Fruit fly (Drosophila melanogaster) whole organism, embryonic: ENCODE results near the gene beag.

ENCODE experiments used
- Aef1 ChIP-seq: fragments of 200-800 bp; sonication (Bioruptor generic); IDR thresholded peaks from 3 replicates; pipeline ENCODE4 v1.3.6; 2022; ENCODE audit warnings: missing biosample characterization, missing genetic modification characterization
- CG10267 ChIP-seq: fragments of 200-800 bp; sonication (Bioruptor generic); optimal IDR thresholded peaks from 2 replicates; lab custom pipeline; 2018; ENCODE audit warnings: missing biosample characterization, mild to moderate bottlenecking, missing genetic modification characterization, moderate library complexity
- CG11560 ChIP-seq: fragments of 200-800 bp; sonication (Bioruptor generic); IDR thresholded peaks from 3 replicates; pipeline ENCODE4 v1.3.6; 2022; ENCODE audit warnings: missing biosample characterization, missing genetic modification characterization
- CG12155 ChIP-seq: fragments of 200-800 bp; sonication (Bioruptor generic); optimal IDR thresholded peaks from 3 replicates; lab custom pipeline; 2016; ENCODE audit warnings: missing biosample characterization, missing genetic modification characterization
- CG13123 ChIP-seq: fragments of 200-800 bp; sonication (Bioruptor generic); optimal IDR thresholded peaks from 2 replicates; lab custom pipeline; 2016; ENCODE audit warnings: missing biosample characterization, missing genetic modification characterization
- CG13287 ChIP-seq: fragments of 200-800 bp; sonication (Bioruptor generic); IDR thresholded peaks from 2 replicates; pipeline ENCODE4 v1.3.6; 2022; ENCODE audit warnings: missing biosample characterization, missing genetic modification characterization; ENCODE audit not compliant: partially characterized antibody
- CG13296 ChIP-seq: fragments of 200-800 bp; sonication (Bioruptor generic); optimal IDR thresholded peaks from 3 replicates; lab custom pipeline; 2018; ENCODE audit warnings: missing biosample characterization, mild to moderate bottlenecking, missing genetic modification characterization
- CG13624 ChIP-seq: fragments of 200-800 bp; sonication (Bioruptor generic); optimal IDR thresholded peaks from 2 replicates; lab custom pipeline; 2016; ENCODE audit warnings: missing biosample characterization, missing genetic modification characterization
- CG14014 ChIP-seq: fragments of 200-800 bp; sonication (Bioruptor generic); IDR thresholded peaks from 2 replicates; pipeline ENCODE4 v1.3.6; 2022; ENCODE audit warnings: missing biosample characterization, missing genetic modification characterization
- CG14667 ChIP-seq: fragments of 200-800 bp; sonication (Bioruptor generic); IDR thresholded peaks from 2 replicates; pipeline ENCODE4 v1.3.6; 2022; ENCODE audit warnings: missing biosample characterization, missing genetic modification characterization
- CG17328 ChIP-seq: fragments of 200-800 bp; sonication (Bioruptor generic); IDR thresholded peaks from 2 replicates; pipeline ENCODE4 v1.3.6; 2022; ENCODE audit warnings: missing biosample characterization, missing genetic modification characterization
- CG17361 ChIP-seq: fragments of 200-800 bp; sonication (Bioruptor generic); IDR thresholded peaks from 3 replicates; pipeline ENCODE4 v1.3.6; 2022; ENCODE audit warnings: missing biosample characterization, missing genetic modification characterization
- CG17385 ChIP-seq: fragments of 200-800 bp; sonication (Bioruptor generic); optimal IDR thresholded peaks from 3 replicates; lab custom pipeline; 2018; ENCODE audit warnings: missing biosample characterization, mild to moderate bottlenecking, missing genetic modification characterization
- CG17802 ChIP-seq: fragments of 200-800 bp; sonication (Bioruptor generic); optimal IDR thresholded peaks from 2 replicates; lab custom pipeline; 2018; ENCODE audit warnings: missing biosample characterization, mild to moderate bottlenecking, missing genetic modification characterization, moderate library complexity
- CG2116 ChIP-seq: fragments of 200-800 bp; sonication (Bioruptor generic); optimal IDR thresholded peaks from 3 replicates; lab custom pipeline; 2018; ENCODE audit warnings: missing biosample characterization, mild to moderate bottlenecking, missing genetic modification characterization
- CG30020 ChIP-seq: fragments of 200-800 bp; optimal IDR thresholded peaks from 2 replicates; lab custom pipeline; 2019; ENCODE audit warnings: missing biosample characterization, mild to moderate bottlenecking, missing genetic modification characterization, moderate library complexity
- CG3065 ChIP-seq: fragments of 200-800 bp; sonication (Bioruptor generic); optimal IDR thresholded peaks from 2 replicates; lab custom pipeline; 2016; ENCODE audit warnings: missing biosample characterization, missing genetic modification characterization
- CG3163 ChIP-seq: fragments of 200-800 bp; sonication (Bioruptor generic); optimal IDR thresholded peaks from 3 replicates; lab custom pipeline; 2016; ENCODE audit warnings: missing biosample characterization, missing genetic modification characterization
- CG3995 ChIP-seq: fragments of 200-800 bp; sonication (Bioruptor generic); optimal IDR thresholded peaks from 3 replicates; lab custom pipeline; 2016; ENCODE audit warnings: missing biosample characterization, missing genetic modification characterization
- CG6683 ChIP-seq: fragments of 200-800 bp; sonication (Bioruptor generic); optimal IDR thresholded peaks from 2 replicates; lab custom pipeline; 2017; ENCODE audit warnings: missing biosample characterization, mild to moderate bottlenecking, missing genetic modification characterization, missing genetic modification reagents
- CG7745 ChIP-seq: fragments of 200-800 bp; sonication (Bioruptor generic); optimal IDR thresholded peaks from 2 replicates; lab custom pipeline; 2018; ENCODE audit warnings: missing biosample characterization, mild to moderate bottlenecking, missing genetic modification characterization, moderate library complexity
- CG9215 ChIP-seq: fragments of 200-800 bp; sonication (Bioruptor generic); IDR thresholded peaks from 2 replicates; pipeline ENCODE4 v1.3.6; 2022; ENCODE audit warnings: missing biosample characterization, missing genetic modification characterization
- ERR ChIP-seq: fragments of 200-800 bp; sonication (Bioruptor generic); optimal IDR thresholded peaks from 2 replicates; lab custom pipeline; 2016; ENCODE audit warnings: missing biosample characterization, missing genetic modification characterization
- HHEX ChIP-seq: fragments of 200-800 bp; sonication (Bioruptor generic); optimal IDR thresholded peaks from 3 replicates; lab custom pipeline; 2017; ENCODE audit warnings: missing biosample characterization, mild to moderate bottlenecking, missing genetic modification characterization, missing genetic modification reagents
- HmgD ChIP-seq: fragments of 200-800 bp; sonication (Bioruptor generic); optimal IDR thresholded peaks from 3 replicates; lab custom pipeline; 2016; ENCODE audit warnings: missing biosample characterization, missing genetic modification characterization
- MTF-1 ChIP-seq: fragments of 200-800 bp; sonication (Bioruptor generic); optimal IDR thresholded peaks from 2 replicates; lab custom pipeline; 2018; ENCODE audit warnings: missing biosample characterization, mild to moderate bottlenecking, missing genetic modification characterization, borderline replicate concordance
- NC2α ChIP-seq: fragments of 200-800 bp; sonication (Bioruptor generic); optimal IDR thresholded peaks from 2 replicates; lab custom pipeline; 2016; ENCODE audit warnings: missing biosample characterization, missing genetic modification characterization
- Oaz ChIP-seq: fragments of 200-800 bp; sonication (Bioruptor generic); IDR thresholded peaks from 2 replicates; pipeline ENCODE4 v1.3.6; 2022; ENCODE audit warnings: missing biosample characterization, missing genetic modification characterization
- Sin3A ChIP-seq: fragments of >200 bp; optimal IDR thresholded peaks from 2 replicates; lab custom pipeline; 2018
- Stat92E ChIP-seq, 3 experiments: fragments of >200 bp in 2 of 3; fragments of 200-800 bp in 1 of 3; sonication (Bioruptor generic) in 1 of 3; optimal IDR thresholded peaks; 2 replicates each; lab custom pipeline; 2017 to 2019; ENCODE audit warnings: missing biosample characterization in 3 of 3, missing genetic modification characterization in 3 of 3, mild to moderate bottlenecking in 1 of 3, moderate library complexity in 1 of 3
- Xrp1 ChIP-seq: fragments of 200-800 bp; sonication (Bioruptor generic); IDR thresholded peaks from 2 replicates; pipeline ENCODE4 v1.3.6; 2022; ENCODE audit warnings: missing biosample characterization, missing genetic modification characterization
- YL-1 ChIP-seq: fragments of 200-800 bp; sonication (Bioruptor generic); optimal IDR thresholded peaks from 3 replicates; lab custom pipeline; 2017; ENCODE audit warnings: missing biosample characterization, mild to moderate bottlenecking, missing genetic modification characterization
- cad ChIP-seq: fragments of >200 bp; optimal IDR thresholded peaks from 2 replicates; lab custom pipeline; 2017; ENCODE audit warnings: missing biosample characterization, missing genetic modification characterization
- cg ChIP-seq: fragments of 200-800 bp; sonication (Bioruptor generic); optimal IDR thresholded peaks from 3 replicates; lab custom pipeline; 2019; ENCODE audit warnings: missing biosample characterization, mild to moderate bottlenecking, missing genetic modification characterization, moderate library complexity
- hkb ChIP-seq, 2 experiments: fragments of 200-800 bp in 1 of 2; fragments of >200 bp in 1 of 2; sonication (Bioruptor generic) in 1 of 2; IDR thresholded peaks in 1 of 2; optimal IDR thresholded peaks in 1 of 2; 2 replicates each; pipeline versions ENCODE4 v1.3.6 to Lab custom; 2017 to 2022; ENCODE audit warnings: missing biosample characterization in 1 of 2, missing genetic modification characterization in 1 of 2
- ind ChIP-seq: fragments of 200-800 bp; sonication (Bioruptor generic); optimal IDR thresholded peaks from 3 replicates; lab custom pipeline; 2016; ENCODE audit warnings: missing biosample characterization, missing genetic modification characterization
- inv ChIP-seq: fragments of 200-800 bp; sonication (Bioruptor generic); IDR thresholded peaks from 2 replicates; pipeline ENCODE4 v1.3.6; 2022; ENCODE audit warnings: missing biosample characterization, missing genetic modification characterization; ENCODE audit not compliant: partially characterized antibody
- jigr1 ChIP-seq: fragments of 200-800 bp; sonication (Bioruptor generic); IDR thresholded peaks from 3 replicates; pipeline ENCODE4 v1.3.6; 2022; ENCODE audit warnings: missing biosample characterization, missing genetic modification characterization
- maf-S ChIP-seq: fragments of 200-800 bp; sonication (Bioruptor generic); optimal IDR thresholded peaks from 2 replicates; lab custom pipeline; 2016; ENCODE audit warnings: missing biosample characterization, missing genetic modification characterization
- nmo ChIP-seq: fragments of 200-800 bp; sonication (Bioruptor generic); optimal IDR thresholded peaks from 2 replicates; lab custom pipeline; 2018; ENCODE audit warnings: missing biosample characterization, mild to moderate bottlenecking, missing genetic modification characterization, moderate library complexity
- p53 ChIP-seq: fragments of 200-800 bp; sonication (Bioruptor generic); optimal IDR thresholded peaks from 2 replicates; lab custom pipeline; 2016; ENCODE audit warnings: missing biosample characterization, missing genetic modification characterization
- peb ChIP-seq: fragments of 200-800 bp; sonication (Bioruptor generic); IDR thresholded peaks from 2 replicates; pipeline ENCODE4 v1.3.6; 2022; ENCODE audit warnings: missing biosample characterization, missing genetic modification characterization
- pho ChIP-seq: fragments of 200-800 bp; sonication (Bioruptor generic); optimal IDR thresholded peaks from 2 replicates; lab custom pipeline; 2016; ENCODE audit warnings: missing biosample characterization, missing genetic modification characterization
- ro ChIP-seq: fragments of 200-800 bp; sonication (Bioruptor generic); IDR thresholded peaks from 2 replicates; pipeline ENCODE4 v1.3.6; 2022; ENCODE audit warnings: missing biosample characterization, missing genetic modification characterization
- sens ChIP-seq: fragments of 200-800 bp; sonication (Bioruptor generic); peaks from one replicate; lab custom pipeline; 2016; ENCODE audit warnings: missing biosample characterization, missing genetic modification characterization
- slbo ChIP-seq: fragments of 200-800 bp; sonication (Bioruptor generic); IDR thresholded peaks from 2 replicates; pipeline ENCODE4 v1.3.6; 2022; ENCODE audit warnings: missing biosample characterization, missing genetic modification characterization
- slou ChIP-seq: fragments of 200-800 bp; sonication (Bioruptor generic); optimal IDR thresholded peaks from 3 replicates; lab custom pipeline; 2016; ENCODE audit warnings: missing biosample characterization, missing genetic modification characterization
- sr ChIP-seq: fragments of 200-800 bp; sonication (Bioruptor generic); IDR thresholded peaks from 3 replicates; pipeline ENCODE4 v1.3.6; 2022; ENCODE audit warnings: missing biosample characterization, missing genetic modification characterization
- tio ChIP-seq: fragments of 200-800 bp; sonication (Bioruptor generic); optimal IDR thresholded peaks from 2 replicates; lab custom pipeline; 2017; ENCODE audit warnings: missing biosample characterization, missing genetic modification characterization, inconsistent platforms

beag gene

DNA sequence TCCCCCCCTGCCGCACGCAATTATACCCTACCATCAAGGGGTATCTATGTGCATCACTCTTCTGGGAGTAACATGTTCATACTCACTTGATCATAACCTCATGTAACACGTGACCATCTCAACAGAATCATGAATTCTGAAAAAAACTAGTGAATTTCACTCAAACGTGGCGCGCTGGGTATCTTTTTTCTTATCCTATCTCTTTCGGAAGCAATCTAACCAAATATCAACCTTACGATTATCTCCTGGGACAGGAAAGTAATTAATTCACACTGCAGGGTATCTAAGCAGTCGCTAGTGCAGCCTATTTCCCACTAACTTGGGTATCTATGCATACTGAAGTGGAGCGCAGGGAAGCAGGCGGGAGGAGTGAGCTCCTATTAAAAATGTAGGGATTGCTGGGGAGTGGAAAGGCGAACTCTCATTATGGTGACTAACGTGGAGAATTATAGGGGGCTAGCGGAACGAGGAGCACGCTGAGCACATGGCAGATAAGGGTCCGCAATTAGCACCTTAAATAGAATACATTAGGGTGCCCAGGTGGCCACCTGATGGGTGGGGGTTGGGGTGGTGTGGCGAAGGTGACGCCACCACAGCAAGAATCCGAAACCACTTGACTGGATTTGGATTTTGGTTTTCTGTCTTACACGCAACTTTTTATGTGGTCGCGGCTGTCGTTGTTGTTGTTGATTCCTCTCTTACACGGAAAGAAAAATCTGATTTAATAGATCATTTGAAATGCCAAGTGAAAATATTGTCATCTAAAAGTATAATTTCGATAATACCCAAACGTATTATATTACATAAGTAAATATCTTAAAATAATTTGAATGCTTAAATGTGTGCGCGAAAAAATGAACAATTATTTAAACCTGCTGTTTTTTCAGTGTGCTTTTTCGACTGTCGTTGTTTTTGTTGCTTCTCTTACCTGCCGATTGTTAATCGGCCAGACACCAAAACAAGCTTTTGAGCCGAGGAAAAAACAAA is 9.5 kb downstream of the beag start (continued):
- no peak for TF ChIP-seq peb (GFP tag; lab: Robert Waterston, UW)
- no peak for TF ChIP-seq ro (GFP tag; lab: Robert Waterston, UW)
- TF ChIP-seq jigr1 (GFP tag; lab: Robert Waterston, UW), result no peak
- peak; percentile 1 for TF ChIP-seq HmgD
- no peak for TF ChIP-seq inv
- peak; percentile 72 for TF ChIP-seq pho
- TF ChIP-seq CG3065 (GFP tag; lab: Kevin White, UChicago), result peak; percentile 86
- TF ChIP-seq CG17328, result no peak
- peak; percentile 86 for TF ChIP-seq MTF-1 (GFP tag; lab: Kevin White, UChicago)
- TF ChIP-seq CG17361 (GFP tag; lab: Robert Waterston, UW), result no peak
- TF ChIP-seq Aef1 (GFP tag; lab: Robert Waterston, UW), result no peak
- TF ChIP-seq CG10267 (tag; lab: Kevin White, UChicago), result peak; percentile 89
- peak; percentile 62 for TF ChIP-seq CG3995
- peak; percentile 29 for TF ChIP-seq CG3163
- no peak for TF ChIP-seq cg (GFP tag; lab: Kevin White, UChicago)
- peak; percentile 96 for TF ChIP-seq nmo (GFP tag; lab: Kevin White, UChicago)
- no peak for TF ChIP-seq Xrp1
- peak; percentile 42 for TF ChIP-seq ERR (GFP tag; lab: Kevin White, UChicago)
- TF ChIP-seq slou (GFP tag; lab: Kevin White, UChicago), result peak; percentile 58
- TF ChIP-seq p53 (GFP tag; lab: Kevin White, UChicago), result peak; percentile 38
- TF ChIP-seq CG17802 (tag; lab: Kevin White, UChicago), result peak; percentile 81
- peak; percentile 93 for TF ChIP-seq ind (GFP tag; lab: Kevin White, UChicago)
- peak; percentile 97 for TF ChIP-seq sens
- no peak for TF ChIP-seq Sin3A (lab: Kevin White, UChicago)
- TF ChIP-seq CG6683, result peak; percentile 88
- TF ChIP-seq CG2116, result peak; percentile 41
- no peak for TF ChIP-seq CG14667 (GFP tag; lab: Robert Waterston, UW)
- TF ChIP-seq CG11560 (tag; lab: Robert Waterston, UW), result no peak
- no peak for TF ChIP-seq Oaz (GFP tag; lab: Robert Waterston, UW)
- TF ChIP-seq tio (GFP tag; lab: Kevin White, UChicago), result peak; percentile 89
- TF ChIP-seq CG9215, result no peak
- TF ChIP-seq CG7745 (tag; lab: Kevin White, UChicago), result peak; percentile 48
- TF ChIP-seq CG17385, result peak; percentile 91
- TF ChIP-seq NC2α (GFP tag; lab: Kevin White, UChicago), result peak; percentile 46
- no peak for TF ChIP-seq CG14014 (GFP tag; lab: Robert Waterston, UW)
- TF ChIP-seq YL-1, result peak; percentile 47
- peak in 1 of 3 experiments; percentile 29 for TF ChIP-seq Stat92E (GFP tag; optimal IDR thresholded peaks at IDR 0.05; lab: Kevin White, UChicago)
- peak; percentile 52 for TF ChIP-seq CG30020 (tag; lab: Kevin White, UChicago)
- TF ChIP-seq hkb (optimal IDR thresholded peaks at IDR 0.05; lab: Kevin White, UChicago), result no peak
- no peak for TF ChIP-seq hkb (GFP tag; IDR thresholded peaks at IDR 0.05; lab: Robert Waterston, UW)
- TF ChIP-seq HHEX (GFP tag; lab: Kevin White, UChicago), result peak; percentile 94
- peak; percentile 93 for TF ChIP-seq CG13296 (GFP tag; lab: Kevin White, UChicago)
- TF ChIP-seq cad (GFP tag; lab: Kevin White, UChicago), result no peak
- no peak for TF ChIP-seq CG13287 (GFP tag; lab: Robert Waterston, UW)
- TF ChIP-seq CG12155 (GFP tag; lab: Kevin White, UChicago), result peak; percentile 90
- TF ChIP-seq maf-S (GFP tag; lab: Kevin White, UChicago), result peak; percentile 64
- TF ChIP-seq sr, result no peak
- TF ChIP-seq CG13624 (GFP tag; lab: Kevin White, UChicago), result peak; percentile 93
- TF ChIP-seq CG13123, result peak; percentile 82
- TF ChIP-seq slbo (GFP tag; lab: Robert Waterston, UW), result no peak
